Fruit fly (Drosophila melanogaster) whole organism, pupa: Measurements from ENCODE around the gene CG14841.

Source experiments
- CG10348 ChIP-seq: fragments of 200-800 bp; sonication (Bioruptor generic); IDR thresholded peaks from 2 replicates; pipeline ENCODE4 v1.3.6; 2022; ENCODE audit warnings: missing biosample characterization, missing genetic modification characterization
- CG12605 ChIP-seq: fragments of 200-800 bp; sonication (Bioruptor generic); IDR thresholded peaks from 2 replicates; pipeline ENCODE4 v1.3.6; 2022; ENCODE audit warnings: missing biosample characterization, missing genetic modification characterization
- CG13204 ChIP-seq: fragments of 200-800 bp; sonication (Bioruptor generic); optimal IDR thresholded peaks from 2 replicates; lab custom pipeline; 2018; ENCODE audit warnings: missing biosample characterization, mild to moderate bottlenecking, missing genetic modification characterization, moderate library complexity
- CG14655 ChIP-seq: fragments of 200-800 bp; sonication (Bioruptor generic); optimal IDR thresholded peaks from 3 replicates; lab custom pipeline; 2017; ENCODE audit warnings: mild to moderate bottlenecking, missing biosample characterization, missing genetic modification reagents, missing genetic modification characterization
- CG15710 ChIP-seq: fragments of 200-800 bp; sonication (Bioruptor generic); optimal IDR thresholded peaks from 2 replicates; lab custom pipeline; 2018; ENCODE audit warnings: missing biosample characterization, mild to moderate bottlenecking, missing genetic modification characterization, moderate library complexity
- CG17806 ChIP-seq: fragments of 200-800 bp; sonication (Bioruptor generic); optimal IDR thresholded peaks from 2 replicates; lab custom pipeline; 2018; ENCODE audit warnings: missing biosample characterization, mild to moderate bottlenecking, missing genetic modification characterization, moderate library complexity
- CG32121 ChIP-seq: fragments of 200-800 bp; sonication (Bioruptor generic); IDR thresholded peaks from 2 replicates; pipeline ENCODE4 v1.3.6; 2022; ENCODE audit warnings: missing biosample characterization, missing genetic modification characterization
- CG34367 ChIP-seq: fragments of 200-800 bp; sonication (Bioruptor generic); optimal IDR thresholded peaks from 2 replicates; lab custom pipeline; 2018; ENCODE audit warnings: missing biosample characterization, mild to moderate bottlenecking, missing genetic modification characterization
- CG4496 ChIP-seq: fragments of 200-800 bp; sonication (Bioruptor generic); IDR thresholded peaks from 3 replicates; pipeline ENCODE4 v1.3.6; 2022; ENCODE audit warnings: missing biosample characterization, missing genetic modification characterization
- CG8159 ChIP-seq: fragments of 200-800 bp; sonication (Bioruptor generic); optimal IDR thresholded peaks from 3 replicates; lab custom pipeline; 2018; ENCODE audit warnings: missing biosample characterization, mild to moderate bottlenecking, missing genetic modification characterization, moderate library complexity
- CG8301 ChIP-seq: fragments of 200-800 bp; sonication (Bioruptor generic); optimal IDR thresholded peaks from 2 replicates; lab custom pipeline; 2018; ENCODE audit warnings: missing biosample characterization, mild to moderate bottlenecking, missing genetic modification characterization
- CG9948 ChIP-seq: fragments of 200-800 bp; sonication (Bioruptor generic); optimal IDR thresholded peaks from 2 replicates; lab custom pipeline; 2018; ENCODE audit warnings: missing biosample characterization, mild to moderate bottlenecking, missing genetic modification characterization, moderate library complexity
- D1 ChIP-seq: fragments of 200-800 bp; sonication (Bioruptor generic); optimal IDR thresholded peaks from 2 replicates; lab custom pipeline; 2018; ENCODE audit warnings: missing biosample characterization, mild to moderate bottlenecking, missing genetic modification characterization, moderate library complexity
- EcR ChIP-seq: fragments of 200-800 bp; sonication (Bioruptor generic); optimal IDR thresholded peaks from 3 replicates; lab custom pipeline; 2019; ENCODE audit warnings: missing biosample characterization, missing genetic modification characterization, mild to moderate bottlenecking, moderate library complexity, missing genetic modification reagents
- Ets98B ChIP-seq: fragments of 200-800 bp; sonication (Bioruptor generic); IDR thresholded peaks from 2 replicates; pipeline ENCODE4 v1.3.6; 2022; ENCODE audit warnings: missing biosample characterization, missing genetic modification characterization
- Pif1A ChIP-seq: fragments of 200-800 bp; sonication (Bioruptor generic); optimal IDR thresholded peaks from 3 replicates; lab custom pipeline; 2016; ENCODE audit warnings: missing biosample characterization, missing genetic modification characterization
- Pif1B ChIP-seq: fragments of 200-800 bp; sonication (Bioruptor generic); optimal IDR thresholded peaks from 3 replicates; lab custom pipeline; 2016; ENCODE audit warnings: missing biosample characterization, missing genetic modification characterization
- Snoo ChIP-seq: fragments of 200-800 bp; sonication (Bioruptor generic); optimal IDR thresholded peaks from 3 replicates; lab custom pipeline; 2017; ENCODE audit warnings: missing biosample characterization, mild to moderate bottlenecking, missing genetic modification characterization, inconsistent platforms
- fd96Ca ChIP-seq: fragments of 200-800 bp; sonication (Bioruptor generic); IDR thresholded peaks from 3 replicates; pipeline ENCODE4 v1.3.6; 2022; ENCODE audit warnings: missing biosample characterization, missing genetic modification characterization
- gl ChIP-seq: fragments of 200-800 bp; sonication (Bioruptor generic); optimal IDR thresholded peaks from 2 replicates; lab custom pipeline; 2018; ENCODE audit warnings: missing biosample characterization, mild to moderate bottlenecking, missing genetic modification characterization
- rn ChIP-seq: fragments of 200-800 bp; sonication (Bioruptor generic); IDR thresholded peaks from 2 replicates; pipeline ENCODE4 v1.3.6; 2022; ENCODE audit warnings: missing biosample characterization, missing genetic modification characterization

Gene CG14841

dm6 chr3R:14262087-14262486 is at the start of gene CG14841, which contains the start of gene CG14839:
CG14841 (minus strand) TSS chr3R:14262418.
CG14839 (plus strand) TSS chr3R:14262387.
- no peak for TF ChIP-seq CG8159 (tag; lab: Kevin White, UChicago)
- no peak for TF ChIP-seq Pif1B (GFP tag; lab: Kevin White, UChicago)
- TF ChIP-seq CG10348 (GFP tag; lab: Robert Waterston, UW): no peak
- no peak for TF ChIP-seq CG32121 (GFP tag; lab: Robert Waterston, UW)
- TF ChIP-seq rn (GFP tag; lab: Robert Waterston, UW): no peak
- TF ChIP-seq EcR: no peak
- TF ChIP-seq CG17806 (tag; lab: Kevin White, UChicago): no peak
- TF ChIP-seq gl (tag; lab: Kevin White, UChicago): no peak
- TF ChIP-seq CG13204 (GFP tag; lab: Kevin White, UChicago): no peak
- no peak for TF ChIP-seq CG8301 (tag; lab: Kevin White, UChicago)
- TF ChIP-seq CG9948 (tag; lab: Kevin White, UChicago): no peak
- TF ChIP-seq CG12605 (GFP tag; lab: Robert Waterston, UW): no peak
- TF ChIP-seq Pif1A (GFP tag; lab: Kevin White, UChicago): no peak
- no peak for TF ChIP-seq fd96Ca (GFP tag; lab: Robert Waterston, UW)
- TF ChIP-seq Ets98B (GFP tag; lab: Robert Waterston, UW): no peak
- no peak for TF ChIP-seq CG34367 (tag; lab: Kevin White, UChicago)
- no peak for TF ChIP-seq D1 (tag; lab: Kevin White, UChicago)
- TF ChIP-seq CG14655: no peak
- no peak for TF ChIP-seq CG4496 (GFP tag; lab: Robert Waterston, UW)
- TF ChIP-seq CG15710 (tag; lab: Kevin White, UChicago): no peak

- TF ChIP-seq Snoo (tag; lab: Kevin White, UChicago): no peak
Observed at dm6 chr3R:14311027-14311426, 48.8 kb upstream of the CG14841 start.

- TF ChIP-seq CG15710 (tag; lab: Kevin White, UChicago) (no peak), CG12605 (GFP tag; lab: Robert Waterston, UW) (no peak), CG17806 (tag; lab: Kevin White, UChicago) (no peak), CG14655 (no peak), CG8159 (tag; lab: Kevin White, UChicago) (no peak), CG4496 (GFP tag; lab: Robert Waterston, UW) (no peak), rn (GFP tag; lab: Robert Waterston, UW) (no peak), CG10348 (GFP tag; lab: Robert Waterston, UW) (no peak), fd96Ca (GFP tag; lab: Robert Waterston, UW) (no peak), Snoo (tag; lab: Kevin White, UChicago) (no peak), CG32121 (GFP tag; lab: Robert Waterston, UW) (no peak), Pif1A (GFP tag; lab: Kevin White, UChicago) (no peak), EcR (no peak), CG8301 (tag; lab: Kevin White, UChicago) (no peak), CG9948 (tag; lab: Kevin White, UChicago) (no peak), CG34367 (tag; lab: Kevin White, UChicago) (no peak), gl (tag; lab: Kevin White, UChicago) (no peak)
Observed at dm6 chr3R:14310062-14310461, 47.8 kb upstream of the CG14841 start, which contains the start of gene CG31321. CG31321 (plus strand) TSS chr3R:14310362.

- TF ChIP-seq gl (tag; lab: Kevin White, UChicago) (no peak), CG15710 (tag; lab: Kevin White, UChicago) (peak; percentile 40), D1 (tag; lab: Kevin White, UChicago) (no peak), Pif1B (GFP tag; lab: Kevin White, UChicago) (no peak), Pif1A (GFP tag; lab: Kevin White, UChicago) (no peak), CG4496 (GFP tag; lab: Robert Waterston, UW) (no peak), rn (GFP tag; lab: Robert Waterston, UW) (peak; percentile 25; the same call in 1 of the 2 replicates), CG8159 (tag; lab: Kevin White, UChicago) (peak; percentile 61), Snoo (tag; lab: Kevin White, UChicago) (peak; percentile 37), CG34367 (tag; lab: Kevin White, UChicago) (peak; percentile 4), fd96Ca (GFP tag; lab: Robert Waterston, UW) (no peak), CG17806 (tag; lab: Kevin White, UChicago) (no peak), CG32121 (GFP tag; lab: Robert Waterston, UW) (no peak), CG8301 (tag; lab: Kevin White, UChicago) (peak; percentile 27), CG10348 (GFP tag; lab: Robert Waterston, UW) (no peak), CG13204 (GFP tag; lab: Kevin White, UChicago) (no peak), CG14655 (no peak), Ets98B (GFP tag; lab: Robert Waterston, UW) (no peak), CG9948 (tag; lab: Kevin White, UChicago) (peak; percentile 41), CG12605 (GFP tag; lab: Robert Waterston, UW) (no peak), EcR (no peak)
Observed at dm6 chr3R:14308801-14309217, 46.6 kb upstream of the CG14841 start, which contains the start of gene Polr2I. Polr2I (plus strand) TSS chr3R:14309089.

- TF ChIP-seq CG9948 (tag; lab: Kevin White, UChicago): no peak
- 0 out of 2 replicates have a peak, but pooled peaks have one; percentile 6 for TF ChIP-seq Ets98B (GFP tag; lab: Robert Waterston, UW)
- TF ChIP-seq CG32121 (GFP tag; lab: Robert Waterston, UW): no peak
- peak; percentile 2 for TF ChIP-seq CG34367 (tag; lab: Kevin White, UChicago)
Observed at dm6 chr3R:14307972-14308673, 45.9 kb upstream of the CG14841 start.
